Fruit fly (Drosophila melanogaster): Measurements from ENCODE around the gene mex1.

mex1 gene

DNA sequence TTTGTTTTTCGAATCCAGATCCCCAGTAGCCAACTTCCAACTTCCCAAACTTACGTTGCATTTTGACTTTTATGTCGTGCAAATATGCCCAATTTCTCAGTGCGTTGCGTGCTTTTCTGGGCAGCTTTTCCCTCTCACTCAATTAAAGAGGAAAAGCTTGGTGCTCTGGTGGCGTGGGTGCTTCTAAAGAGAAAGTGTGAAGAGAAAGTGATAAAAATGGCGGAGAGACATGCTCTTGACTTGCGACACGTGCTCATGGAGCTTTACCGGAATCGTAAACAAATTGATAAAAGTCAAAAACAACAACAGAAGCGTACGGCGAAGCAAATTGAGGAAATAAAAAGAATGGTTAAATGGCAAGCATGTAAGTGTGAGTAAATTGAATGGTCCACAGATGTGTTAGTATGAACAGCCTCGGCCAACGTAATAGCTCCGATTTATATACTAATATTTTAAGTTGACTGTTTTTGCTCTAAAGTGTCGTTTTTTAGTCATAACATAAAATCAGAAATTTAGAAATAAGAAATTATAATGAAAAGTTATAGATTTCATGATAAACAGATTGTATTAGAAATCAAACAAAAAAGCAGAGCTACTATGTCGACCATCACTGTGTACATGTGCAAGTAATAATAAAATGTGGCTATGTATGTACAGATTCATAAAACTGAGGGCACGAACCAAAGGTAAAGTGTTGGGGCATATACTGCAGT is 25.4 kb downstream of the mex1 start (continued):
- TF ChIP-seq Jarid2 (GFP tag; optimal IDR thresholded peaks at IDR 0.05) (peak; percentile 3), Meics (GFP tag; optimal IDR thresholded peaks at IDR 0.05) (peak; percentile 8), CG8765 (GFP tag; IDR thresholded peaks at IDR 0.05) (no peak), CG14667 (GFP tag; IDR thresholded peaks at IDR 0.05) (no peak), CG7839 (tag; optimal IDR thresholded peaks at IDR 0.05) (peak; percentile 46), en (GFP tag; optimal IDR thresholded peaks at IDR 0.05) (no peak), esg (GFP tag; conservative IDR thresholded peaks at IDR 0.05) (no peak), CG18599 (GFP tag; optimal IDR thresholded peaks at IDR 0.05) (peak; percentile 44), B-H2 (GFP tag; optimal IDR thresholded peaks at IDR 0.05) (no peak), sisA (GFP tag; IDR thresholded peaks at IDR 0.05) (peak; percentile 43; the same call in 1 of the 2 replicates), CG17359 (tag; optimal IDR thresholded peaks at IDR 0.05) (peak; percentile 48), CG16813 (GFP tag; IDR thresholded peaks at IDR 0.05; ENCODE audit: partially characterized antibody) (no peak), Hmx (GFP tag; optimal IDR thresholded peaks at IDR 0.05) (no peak), Nf-YC (tag; optimal IDR thresholded peaks at IDR 0.05) (no peak), yki (optimal IDR thresholded peaks at IDR 0.05) (no peak), CG10565 (GFP tag; optimal IDR thresholded peaks at IDR 0.05) (no peak), cg (GFP tag; optimal IDR thresholded peaks at IDR 0.05) (peak; percentile 41), H2.0 (GFP tag; IDR thresholded peaks at IDR 0.05) (no peak), Mrtf (GFP tag; IDR thresholded peaks at IDR 0.05) (no peak), Oli (tag; optimal IDR thresholded peaks at IDR 0.05) (peak; percentile 35), CG17385 (GFP tag; optimal IDR thresholded peaks at IDR 0.05) (no peak), CG15601 (tag; optimal IDR thresholded peaks at IDR 0.05) (peak; percentile 15), ATbp (GFP tag; optimal IDR thresholded peaks at IDR 0.05) (peak; percentile 40), CG6654 (GFP tag; optimal IDR thresholded peaks at IDR 0.05) (peak; percentile 16), CG15011 (GFP tag; optimal IDR thresholded peaks at IDR 0.05) (no peak), fd3F (GFP tag; optimal IDR thresholded peaks at IDR 0.05) (no peak), CG30403 (GFP tag; optimal IDR thresholded peaks at IDR 0.05) (peak; percentile 7), CG1529 (GFP tag; optimal IDR thresholded peaks at IDR 0.05) (no peak), CG30020 (tag; optimal IDR thresholded peaks at IDR 0.05) (no peak), dm (GFP tag; optimal IDR thresholded peaks at IDR 0.05) (no peak), CG17361 (GFP tag; IDR thresholded peaks at IDR 0.05) (peak; percentile 54; the same call in 2 of the 3 replicates), chinmo (GFP tag; IDR thresholded peaks at IDR 0.05; ENCODE audit: partially characterized antibody) (0 out of 4 replicates have a peak, but pooled peaks have one; percentile 12), Scr (GFP tag; IDR thresholded peaks at IDR 0.05; ENCODE audit: partially characterized antibody) (no peak), CG9609 (GFP tag; optimal IDR thresholded peaks at IDR 0.05) (no peak), ranshi (GFP tag; IDR thresholded peaks at IDR 0.05) (0 out of 2 replicates have a peak, but pooled peaks have one; percentile 12), Spps (tag; optimal IDR thresholded peaks at IDR 0.05) (no peak), NK7.1 (GFP tag; optimal IDR thresholded peaks at IDR 0.05) (no peak), tgo (GFP tag; IDR thresholded peaks at IDR 0.05) (no peak), CG16779 (GFP tag; IDR thresholded peaks at IDR 0.05) (no peak), CG11085 (GFP tag; IDR thresholded peaks at IDR 0.05) (no peak), CG8281 (tag; optimal IDR thresholded peaks at IDR 0.05) (no peak), Hey (tag; optimal IDR thresholded peaks at IDR 0.05) (no peak), CG1603 (tag; optimal IDR thresholded peaks at IDR 0.05) (peak; percentile 16), CG12391 (tag; optimal IDR thresholded peaks at IDR 0.05) (peak; percentile 5), CG8924 (tag; optimal IDR thresholded peaks at IDR 0.05) (peak; percentile 35), sens (GFP tag) (no peak), Aef1 (GFP tag; IDR thresholded peaks at IDR 0.05) (peak; percentile 23; the same call in 2 of the 3 replicates), CG7987 (GFP tag; optimal IDR thresholded peaks at IDR 0.05) (no peak), Hmr (GFP tag; optimal IDR thresholded peaks at IDR 0.05) (peak; percentile 37), dmrt11E (tag; optimal IDR thresholded peaks at IDR 0.05) (no peak)

Data from whole organism, embryonic.